ENCODE assay signal across 3 fruit fly cellular contexts in the genomic region with DNA sequence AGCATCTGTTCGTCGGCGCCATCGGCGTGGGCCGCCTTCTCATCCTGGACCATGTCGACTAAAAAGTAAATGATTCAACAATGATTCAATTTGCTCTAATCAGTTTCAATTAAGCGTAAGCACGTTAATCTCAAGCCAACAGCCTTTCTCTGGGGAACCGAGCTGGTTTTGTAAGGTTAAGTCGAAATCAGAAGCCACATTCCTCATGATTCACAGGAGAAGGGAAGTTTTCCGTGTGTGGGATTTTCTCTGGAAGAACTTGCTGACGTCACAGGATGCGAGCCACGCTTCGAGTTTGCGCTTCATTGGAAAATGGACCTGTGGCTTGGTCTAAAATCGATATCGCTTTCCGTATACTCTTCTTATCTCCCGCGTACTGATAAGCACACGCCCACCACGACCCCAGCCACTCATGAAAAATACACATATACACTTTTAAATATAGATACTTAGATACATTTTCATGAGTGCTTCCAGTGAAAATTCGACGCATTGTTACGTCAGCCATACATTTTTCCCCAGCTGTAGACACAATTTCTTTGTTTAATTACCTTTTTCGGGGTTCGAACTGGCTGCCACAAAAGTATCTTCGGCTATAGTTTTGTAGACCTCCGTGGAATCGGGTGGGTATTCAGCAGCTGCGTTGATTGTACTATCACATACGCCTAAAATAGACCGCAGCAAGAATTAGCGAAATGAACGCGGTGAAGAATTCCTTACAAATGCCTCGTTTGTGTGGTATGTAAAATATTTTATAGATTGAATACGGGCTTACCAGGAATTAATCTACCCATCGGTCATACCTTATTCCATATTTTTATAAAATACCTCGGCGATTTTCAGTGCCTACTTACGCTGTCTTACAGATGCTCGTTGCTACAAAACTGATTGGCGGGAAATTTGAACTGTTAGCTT.
TF ChIP-seq lines count a peak whose summit lies in the region.

No protein-coding gene starts in this region.

TF ChIP-seq in whole organism, embryonic, 481 proteins besides CTCF, POLR2A, EP300 and RAD21 (continued from another document and continues in another):
- TF ChIP-seq Dp (GFP tag; optimal IDR thresholded peaks at IDR 0.05; lab: Kevin White, UChicago) (peak; percentile 100), NC2α (GFP tag; optimal IDR thresholded peaks at IDR 0.05; lab: Kevin White, UChicago) (peak; percentile 42), Lhr (GFP tag; optimal IDR thresholded peaks at IDR 0.05; lab: Kevin White, UChicago) (peak; percentile 86), HHEX (GFP tag; optimal IDR thresholded peaks at IDR 0.05; lab: Kevin White, UChicago) (peak; percentile 5), zf30C (GFP tag; optimal IDR thresholded peaks at IDR 0.05; lab: Kevin White, UChicago) (peak; percentile 5), h (optimal IDR thresholded peaks at IDR 0.05; lab: Kevin White, UChicago) (no peak), Eip74EF (GFP tag; optimal IDR thresholded peaks at IDR 0.05; lab: Kevin White, UChicago) (no peak), CG32532 (GFP tag; IDR thresholded peaks at IDR 0.05; lab: Robert Waterston, UW) (0 out of 2 replicates have a peak, but pooled peaks have one; percentile 26), MESR4 (GFP tag; optimal IDR thresholded peaks at IDR 0.05; lab: Kevin White, UChicago) (peak; percentile 94), abd-A (tag; optimal IDR thresholded peaks at IDR 0.05; lab: Kevin White, UChicago) (peak; percentile 89), Scr (GFP tag; IDR thresholded peaks at IDR 0.05; lab: Robert Waterston, UW; ENCODE audit: partially characterized antibody) (0 out of 2 replicates have a peak, but pooled peaks have one; percentile 36), tin (GFP tag; optimal IDR thresholded peaks at IDR 0.05; lab: Kevin White, UChicago) (no peak), HmgD (GFP tag; optimal IDR thresholded peaks at IDR 0.05; lab: Kevin White, UChicago) (peak; percentile 70), aop (GFP tag; IDR thresholded peaks at IDR 0.05; lab: Robert Waterston, UW) (no peak), CG12942 (GFP tag; optimal IDR thresholded peaks at IDR 0.05; lab: Kevin White, UChicago) (no peak), CG5953 (GFP tag; IDR thresholded peaks at IDR 0.05; lab: Robert Waterston, UW) (no peak), CG33213 (GFP tag; optimal IDR thresholded peaks at IDR 0.05; lab: Kevin White, UChicago) (peak; percentile 69), CG10274 (GFP tag; optimal IDR thresholded peaks at IDR 0.05; lab: Kevin White, UChicago) (no peak), her (GFP tag; optimal IDR thresholded peaks at IDR 0.05; lab: Kevin White, UChicago) (no peak), sim (GFP tag; IDR thresholded peaks at IDR 0.05; lab: Robert Waterston, UW) (no peak), Rfx (GFP tag; IDR thresholded peaks at IDR 0.05; lab: Robert Waterston, UW) (no peak), Dbx (GFP tag; IDR thresholded peaks at IDR 0.05; lab: Robert Waterston, UW) (peak; percentile 54; the same call in 2 of the 3 replicates), CG9727 (GFP tag; optimal IDR thresholded peaks at IDR 0.05; lab: Kevin White, UChicago) (no peak), CG30431 (GFP tag; optimal IDR thresholded peaks at IDR 0.05; lab: Kevin White, UChicago) (no peak), Optix (GFP tag; IDR thresholded peaks at IDR 0.05; lab: Robert Waterston, UW) (no peak), pb (GFP tag; optimal IDR thresholded peaks at IDR 0.05; lab: Kevin White, UChicago) (peak; percentile 3), Ssrp (tag; optimal IDR thresholded peaks at IDR 0.05; lab: Kevin White, UChicago) (no peak), ash1 (GFP tag; optimal IDR thresholded peaks at IDR 0.05; lab: Kevin White, UChicago) (no peak), CHES-1-like (GFP tag; optimal IDR thresholded peaks at IDR 0.05; lab: Kevin White, UChicago) (peak; percentile 9), twi (tag; optimal IDR thresholded peaks at IDR 0.05; lab: Kevin White, UChicago) (peak; percentile 29), NfI (GFP tag; optimal IDR thresholded peaks at IDR 0.05; lab: Kevin White, UChicago) (peak; percentile 27), bigmax (GFP tag; optimal IDR thresholded peaks at IDR 0.05; lab: Kevin White, UChicago) (peak; percentile 91), ttk (GFP tag; IDR thresholded peaks at IDR 0.05; lab: Robert Waterston, UW) (no peak), CG1233 (GFP tag; optimal IDR thresholded peaks at IDR 0.05; lab: Kevin White, UChicago) (peak; percentile 29), stwl (tag; optimal IDR thresholded peaks at IDR 0.05; lab: Kevin White, UChicago) (peak; percentile 71), NC2β (GFP tag; optimal IDR thresholded peaks at IDR 0.05; lab: Kevin White, UChicago) (peak; percentile 34), gem (tag; optimal IDR thresholded peaks at IDR 0.05; lab: Kevin White, UChicago) (no peak), CG4424 (GFP tag; optimal IDR thresholded peaks at IDR 0.05; lab: Kevin White, UChicago) (peak; percentile 3), fd64A (GFP tag; optimal IDR thresholded peaks at IDR 0.05; lab: Kevin White, UChicago) (no peak), shn (GFP tag; optimal IDR thresholded peaks at IDR 0.05; lab: Kevin White, UChicago) (peak; percentile 2)

TF ChIP-seq in whole organism, prepupa, 60 proteins besides CTCF, POLR2A, EP300 and RAD21 (continued from another document):
- TF ChIP-seq acj6 (GFP tag; optimal IDR thresholded peaks at IDR 0.05; lab: Kevin White, UChicago) = no peak
- TF ChIP-seq Sox102F (GFP tag; optimal IDR thresholded peaks at IDR 0.05; lab: Kevin White, UChicago) = peak; percentile 4
- no peak for TF ChIP-seq Hr39 (GFP tag; optimal IDR thresholded peaks at IDR 0.05; lab: Kevin White, UChicago)
- TF ChIP-seq Smox (GFP tag; optimal IDR thresholded peaks at IDR 0.05; lab: Kevin White, UChicago) = peak; percentile 12
- TF ChIP-seq achi (GFP tag; optimal IDR thresholded peaks at IDR 0.05; lab: Kevin White, UChicago) = no peak
- TF ChIP-seq topi (GFP tag; optimal IDR thresholded peaks at IDR 0.05; lab: Kevin White, UChicago) = no peak
- no peak for TF ChIP-seq ss (GFP tag; optimal IDR thresholded peaks at IDR 0.05; lab: Kevin White, UChicago)
- no peak for TF ChIP-seq fkh (GFP tag; optimal IDR thresholded peaks at IDR 0.05; lab: Kevin White, UChicago)
- TF ChIP-seq svp (GFP tag; lab: Kevin White, UChicago) = peak; percentile 83
- TF ChIP-seq Sox14 (GFP tag; optimal IDR thresholded peaks at IDR 0.05; lab: Kevin White, UChicago) = peak; percentile 55
- TF ChIP-seq spab (GFP tag; optimal IDR thresholded peaks at IDR 0.05; lab: Kevin White, UChicago) = no peak
- peak; percentile 27 for TF ChIP-seq CG3032 (tag; optimal IDR thresholded peaks at IDR 0.05; lab: Kevin White, UChicago)
- TF ChIP-seq Lpt (GFP tag; optimal IDR thresholded peaks at IDR 0.05; lab: Kevin White, UChicago) = no peak
- no peak for TF ChIP-seq CG7368 (GFP tag; optimal IDR thresholded peaks at IDR 0.05; lab: Kevin White, UChicago)
- no peak for TF ChIP-seq CG34406 (GFP tag; optimal IDR thresholded peaks at IDR 0.05; lab: Kevin White, UChicago)
- TF ChIP-seq CG15336 (GFP tag; IDR thresholded peaks at IDR 0.05; lab: Robert Waterston, UW) = no peak
- TF ChIP-seq CG6808 (GFP tag; optimal IDR thresholded peaks at IDR 0.05; lab: Kevin White, UChicago) = no peak
- TF ChIP-seq Eip78C (GFP tag; lab: Kevin White, UChicago) = peak; percentile 36
- TF ChIP-seq esn (GFP tag; optimal IDR thresholded peaks at IDR 0.05; lab: Kevin White, UChicago) = peak; percentile 24
- no peak for TF ChIP-seq CG16779 (tag; optimal IDR thresholded peaks at IDR 0.05; lab: Kevin White, UChicago)
- no peak for TF ChIP-seq CG8319 (GFP tag; optimal IDR thresholded peaks at IDR 0.05; lab: Kevin White, UChicago)
- no peak for TF ChIP-seq CG11762 (GFP tag; optimal IDR thresholded peaks at IDR 0.05; lab: Kevin White, UChicago; ENCODE audit: insufficient read depth)

TF ChIP-seq in whole organism, wandering third instar larva, 38 proteins besides CTCF, POLR2A, EP300 and RAD21 (continued from another document):
- TF ChIP-seq Hr83 (GFP tag; optimal IDR thresholded peaks at IDR 0.05; lab: Kevin White, UChicago; ENCODE audit: poor library complexity, severe bottlenecking) (no peak), CrebA (GFP tag; optimal IDR thresholded peaks at IDR 0.05; lab: Kevin White, UChicago; ENCODE audit: borderline replicate concordance) (peak; percentile 27), foxo (GFP tag; optimal IDR thresholded peaks at IDR 0.05; lab: Kevin White, UChicago) (peak in 1 of 2 experiments; percentile 8), lola (GFP tag; optimal IDR thresholded peaks at IDR 0.05; lab: Kevin White, UChicago) (no peak), Vsx2 (GFP tag; optimal IDR thresholded peaks at IDR 0.05; lab: Kevin White, UChicago; ENCODE audit: partially characterized antibody) (peak; percentile 54), usp (GFP tag; optimal IDR thresholded peaks at IDR 0.05; lab: Kevin White, UChicago) (no peak), CG9705 (GFP tag; optimal IDR thresholded peaks at IDR 0.05; lab: Kevin White, UChicago) (no peak), sage (GFP tag; optimal IDR thresholded peaks at IDR 0.05; lab: Kevin White, UChicago) (no peak), dsf (GFP tag; optimal IDR thresholded peaks at IDR 0.05; lab: Kevin White, UChicago; ENCODE audit: borderline replicate concordance) (no peak), Mio (GFP tag; optimal IDR thresholded peaks at IDR 0.05; lab: Kevin White, UChicago) (no peak), Hr78 (GFP tag; optimal IDR thresholded peaks at IDR 0.05; lab: Kevin White, UChicago) (no peak), N (GFP tag; optimal IDR thresholded peaks at IDR 0.05; lab: Kevin White, UChicago) (no peak), rgr (GFP tag; optimal IDR thresholded peaks at IDR 0.05; lab: Kevin White, UChicago) (peak; percentile 28)
